Fruit fly (Drosophila melanogaster) whole organism, embryonic: ENCODE measurements around the gene cpb.

Experiments used
- Ada2b ChIP-seq: fragments of 200-800 bp; sonication (Bioruptor generic); IDR thresholded peaks from 2 replicates; pipeline ENCODE4 v1.3.6; 2022; ENCODE audit warnings: missing biosample characterization, missing genetic modification characterization
- CG12071 ChIP-seq: fragments of 200-800 bp; sonication (Bioruptor generic); optimal IDR thresholded peaks from 3 replicates; lab custom pipeline; 2018; ENCODE audit warnings: missing biosample characterization, mild to moderate bottlenecking, missing genetic modification characterization
- CG12155 ChIP-seq: fragments of 200-800 bp; sonication (Bioruptor generic); optimal IDR thresholded peaks from 3 replicates; lab custom pipeline; 2016; ENCODE audit warnings: missing biosample characterization, missing genetic modification characterization
- CG12299 ChIP-seq: fragments of 200-800 bp; sonication (Bioruptor generic); optimal IDR thresholded peaks from 2 replicates; lab custom pipeline; 2018; ENCODE audit warnings: missing biosample characterization, mild to moderate bottlenecking, missing genetic modification characterization
- CG1233 ChIP-seq: fragments of 200-800 bp; sonication (Bioruptor generic); optimal IDR thresholded peaks from 4 replicates; lab custom pipeline; 2018; ENCODE audit warnings: missing biosample characterization, mild to moderate bottlenecking, missing genetic modification characterization
- CG12942 ChIP-seq: fragments of 200-800 bp; sonication (Bioruptor generic); optimal IDR thresholded peaks from 3 replicates; lab custom pipeline; 2016; ENCODE audit warnings: missing biosample characterization, missing genetic modification characterization
- CG13775 ChIP-seq: fragments of 200-800 bp; sonication (Bioruptor generic); optimal IDR thresholded peaks from 3 replicates; lab custom pipeline; 2017; ENCODE audit warnings: missing biosample characterization, mild to moderate bottlenecking, missing genetic modification characterization
- CG14050 ChIP-seq: fragments of 200-800 bp; sonication (Bioruptor generic); IDR thresholded peaks from 3 replicates; pipeline ENCODE4 v1.3.6; 2022; ENCODE audit warnings: missing biosample characterization, missing genetic modification characterization
- CG16813 ChIP-seq: fragments of 200-800 bp; sonication (Bioruptor generic); IDR thresholded peaks from 3 replicates; pipeline ENCODE4 v1.3.6; 2022; ENCODE audit warnings: missing biosample characterization, missing genetic modification characterization; ENCODE audit not compliant: partially characterized antibody
- CG1832 ChIP-seq: fragments of 200-800 bp; sonication (Bioruptor generic); optimal IDR thresholded peaks from 2 replicates; lab custom pipeline; 2017; ENCODE audit warnings: missing biosample characterization, mild to moderate bottlenecking, missing genetic modification characterization, inconsistent platforms
- CG18476 ChIP-seq: fragments of 200-800 bp; sonication (Bioruptor generic); optimal IDR thresholded peaks from 2 replicates; lab custom pipeline; 2016; ENCODE audit warnings: missing biosample characterization, mild to moderate bottlenecking, missing genetic modification characterization
- CG18599 ChIP-seq: fragments of 200-800 bp; sonication (Bioruptor generic); optimal IDR thresholded peaks from 3 replicates; lab custom pipeline; 2017; ENCODE audit warnings: missing biosample characterization, missing genetic modification characterization, mild to moderate bottlenecking, moderate library complexity, missing genetic modification reagents
- CG2199 ChIP-seq: fragments of 200-800 bp; sonication (Bioruptor generic); IDR thresholded peaks from 3 replicates; pipeline ENCODE4 v1.3.6; 2022; ENCODE audit warnings: missing biosample characterization, missing genetic modification characterization
- CG3838 ChIP-seq: fragments of 200-800 bp; sonication (Bioruptor generic); optimal IDR thresholded peaks from 3 replicates; lab custom pipeline; 2016; ENCODE audit warnings: missing biosample characterization, missing genetic modification characterization
- CG6854 ChIP-seq: fragments of 200-800 bp; sonication (Bioruptor generic); optimal IDR thresholded peaks from 3 replicates; lab custom pipeline; 2017; ENCODE audit warnings: missing biosample characterization, mild to moderate bottlenecking, missing genetic modification characterization
- Camta ChIP-seq: fragments of 200-800 bp; sonication (Bioruptor generic); optimal IDR thresholded peaks from 2 replicates; lab custom pipeline; 2016; ENCODE audit warnings: missing biosample characterization, missing genetic modification characterization
- CkIIα-i1 ChIP-seq: fragments of 200-800 bp; sonication (Bioruptor generic); IDR thresholded peaks from 2 replicates; pipeline ENCODE4 v1.3.6; 2022; ENCODE audit warnings: missing biosample characterization, missing genetic modification characterization
- Ets97D ChIP-seq: fragments of 200-800 bp; sonication (Bioruptor generic); optimal IDR thresholded peaks from 3 replicates; lab custom pipeline; 2016; ENCODE audit warnings: missing biosample characterization, missing genetic modification characterization
- Hmr ChIP-seq: fragments of 200-800 bp; sonication (Bioruptor generic); optimal IDR thresholded peaks from 3 replicates; lab custom pipeline; 2017; ENCODE audit warnings: mild to moderate bottlenecking, missing biosample characterization, missing genetic modification reagents, missing genetic modification characterization
- Hmx ChIP-seq: fragments of 200-800 bp; sonication (Bioruptor generic); optimal IDR thresholded peaks from 2 replicates; lab custom pipeline; 2016; ENCODE audit warnings: missing biosample characterization, missing genetic modification characterization
- Hr51 ChIP-seq, 2 experiments: fragments of 200-800 bp; sonication (Bioruptor generic); optimal IDR thresholded peaks; 2 replicates in 1 of 2; 3 replicates in 1 of 2; lab custom pipeline; 2016 to 2018; ENCODE audit warnings: missing biosample characterization in 2 of 2, missing genetic modification characterization in 2 of 2, mild to moderate bottlenecking in 1 of 2, moderate library complexity in 1 of 2
- Lpt ChIP-seq: fragments of >200 bp; optimal IDR thresholded peaks from 2 replicates; lab custom pipeline; 2018; ENCODE audit warnings: missing biosample characterization, missing genetic modification characterization
- MESR4 ChIP-seq: fragments of 200-800 bp; sonication (Bioruptor generic); optimal IDR thresholded peaks from 2 replicates; lab custom pipeline; 2018; ENCODE audit warnings: missing biosample characterization, mild to moderate bottlenecking, missing genetic modification characterization, moderate library complexity
- Max ChIP-seq: fragments of 200-800 bp; sonication (Bioruptor generic); optimal IDR thresholded peaks from 2 replicates; lab custom pipeline; 2016; ENCODE audit warnings: missing biosample characterization, mild to moderate bottlenecking, missing genetic modification characterization
- Med ChIP-seq: fragments of 200-800 bp; sonication (Bioruptor generic); peaks from one replicate; lab custom pipeline; 2016; ENCODE audit warnings: missing biosample characterization, missing genetic modification characterization, mild to moderate bottlenecking, inconsistent platforms, moderate library complexity
- NC2α ChIP-seq: fragments of 200-800 bp; sonication (Bioruptor generic); optimal IDR thresholded peaks from 2 replicates; lab custom pipeline; 2016; ENCODE audit warnings: missing biosample characterization, missing genetic modification characterization
- Nf-YC ChIP-seq: fragments of 200-800 bp; optimal IDR thresholded peaks from 3 replicates; lab custom pipeline; 2019; ENCODE audit warnings: missing biosample characterization, mild to moderate bottlenecking, missing genetic modification characterization, moderate library complexity
- NfI ChIP-seq: fragments of 200-800 bp; sonication (Bioruptor generic); optimal IDR thresholded peaks from 3 replicates; lab custom pipeline; 2018; ENCODE audit warnings: missing biosample characterization, mild to moderate bottlenecking, missing genetic modification characterization, moderate library complexity
- Side ChIP-seq: fragments of 200-800 bp; sonication (Bioruptor generic); optimal IDR thresholded peaks from 2 replicates; lab custom pipeline; 2016; ENCODE audit warnings: missing biosample characterization, missing genetic modification characterization
- Sin3A ChIP-seq: fragments of >200 bp; optimal IDR thresholded peaks from 2 replicates; lab custom pipeline; 2018
- YL-1 ChIP-seq: fragments of 200-800 bp; sonication (Bioruptor generic); optimal IDR thresholded peaks from 3 replicates; lab custom pipeline; 2017; ENCODE audit warnings: missing biosample characterization, mild to moderate bottlenecking, missing genetic modification characterization
- amos ChIP-seq: fragments of 200-800 bp; sonication (Bioruptor generic); IDR thresholded peaks from 2 replicates; pipeline ENCODE4 v1.3.6; 2022; ENCODE audit warnings: missing biosample characterization, missing genetic modification characterization; ENCODE audit not compliant: partially characterized antibody
- ash1 ChIP-seq: fragments of 200-800 bp; sonication (Bioruptor generic); optimal IDR thresholded peaks from 2 replicates; lab custom pipeline; 2018; ENCODE audit warnings: missing biosample characterization, mild to moderate bottlenecking, missing genetic modification characterization
- bigmax ChIP-seq: fragments of 200-800 bp; sonication (Bioruptor generic); optimal IDR thresholded peaks from 2 replicates; lab custom pipeline; 2018; ENCODE audit warnings: missing biosample characterization, mild to moderate bottlenecking, missing genetic modification characterization
- caup ChIP-seq: fragments of 200-800 bp; sonication (Bioruptor generic); optimal IDR thresholded peaks from 3 replicates; lab custom pipeline; 2017; ENCODE audit warnings: missing biosample characterization, mild to moderate bottlenecking, missing genetic modification characterization, moderate library complexity; ENCODE audit not compliant: severe bottlenecking
- crc ChIP-seq: fragments of 200-800 bp; sonication (Bioruptor generic); optimal IDR thresholded peaks from 2 replicates; lab custom pipeline; 2016; ENCODE audit warnings: missing biosample characterization, missing genetic modification characterization
- gfzf ChIP-seq: fragments of 200-800 bp; sonication (Bioruptor generic); optimal IDR thresholded peaks from 2 replicates; lab custom pipeline; 2016; ENCODE audit warnings: missing biosample characterization, mild to moderate bottlenecking, missing genetic modification characterization, moderate library complexity
- gro ChIP-seq: fragments of 200-800 bp; sonication (Bioruptor generic); optimal IDR thresholded peaks from 2 replicates; lab custom pipeline; 2016; ENCODE audit warnings: missing biosample characterization, missing genetic modification characterization
- jigr1 ChIP-seq: fragments of 200-800 bp; sonication (Bioruptor generic); IDR thresholded peaks from 3 replicates; pipeline ENCODE4 v1.3.6; 2022; ENCODE audit warnings: missing biosample characterization, missing genetic modification characterization
- lab ChIP-seq: fragments of 200-800 bp; sonication (Bioruptor generic); optimal IDR thresholded peaks from 3 replicates; lab custom pipeline; 2017; ENCODE audit warnings: missing biosample characterization, missing genetic modification characterization, mild to moderate bottlenecking, moderate library complexity, missing genetic modification reagents
- mld ChIP-seq: fragments of 200-800 bp; sonication (Bioruptor generic); IDR thresholded peaks from 3 replicates; pipeline ENCODE4 v1.3.6; 2022; ENCODE audit warnings: missing biosample characterization, missing genetic modification characterization; ENCODE audit not compliant: partially characterized antibody
- nerfin-1 ChIP-seq: fragments of 200-800 bp; sonication (Bioruptor generic); optimal IDR thresholded peaks from 3 replicates; lab custom pipeline; 2019; ENCODE audit warnings: missing biosample characterization, mild to moderate bottlenecking, missing genetic modification characterization, moderate library complexity
- p53 ChIP-seq: fragments of 200-800 bp; sonication (Bioruptor generic); optimal IDR thresholded peaks from 2 replicates; lab custom pipeline; 2016; ENCODE audit warnings: missing biosample characterization, missing genetic modification characterization
- phol ChIP-seq: fragments of 200-800 bp; sonication (Bioruptor generic); optimal IDR thresholded peaks from 3 replicates; lab custom pipeline; 2018; ENCODE audit warnings: missing biosample characterization, mild to moderate bottlenecking, missing genetic modification characterization, moderate library complexity
- ro ChIP-seq: fragments of 200-800 bp; sonication (Bioruptor generic); IDR thresholded peaks from 2 replicates; pipeline ENCODE4 v1.3.6; 2022; ENCODE audit warnings: missing biosample characterization, missing genetic modification characterization
- sc ChIP-seq, 3 experiments: fragments of >200 bp in 2 of 3; fragments of 200-800 bp in 1 of 3; sonication (Bioruptor generic) in 1 of 3; optimal IDR thresholded peaks; 2 replicates in 2 of 3; 3 replicates in 1 of 3; lab custom pipeline; 2017; ENCODE audit warnings: mild to moderate bottlenecking in 1 of 3, missing biosample characterization in 1 of 3, missing genetic modification characterization in 1 of 3, missing genetic modification reagents in 1 of 3
- sna ChIP-seq: fragments of 200-800 bp; sonication (Bioruptor generic); IDR thresholded peaks from 2 replicates; pipeline ENCODE4 v1.3.6; 2022; ENCODE audit warnings: missing biosample characterization, missing genetic modification characterization; ENCODE audit not compliant: partially characterized antibody
- vfl ChIP-seq: fragments of 200-800 bp; sonication (Bioruptor generic); optimal IDR thresholded peaks from 2 replicates; lab custom pipeline; 2016; ENCODE audit warnings: missing biosample characterization, missing genetic modification characterization
- zen ChIP-seq: fragments of 200-800 bp; sonication (Bioruptor generic); optimal IDR thresholded peaks from 3 replicates; lab custom pipeline; 2018; ENCODE audit warnings: missing biosample characterization, mild to moderate bottlenecking, missing genetic modification characterization, moderate library complexity

The cpb gene

dm6 chr2L:1723937-1724591 lies 19.4 kb downstream of the cpb start, which contains the start of gene Rim2 (continued):
- TF ChIP-seq mld (GFP tag; lab: Robert Waterston, UW), result no peak
- TF ChIP-seq CkIIα-i1, result no peak
- peak; percentile 100 for TF ChIP-seq gfzf
- no peak for TF ChIP-seq zen
- peak; percentile 89 for TF ChIP-seq Med (GFP tag; lab: Kevin White, UChicago)
- no peak for TF ChIP-seq NC2α (GFP tag; lab: Kevin White, UChicago)
- TF ChIP-seq caup (GFP tag; lab: Kevin White, UChicago), result peak; percentile 4
- TF ChIP-seq bigmax, result peak; percentile 33
- peak; percentile 86 for TF ChIP-seq phol (tag; lab: Kevin White, UChicago)
- TF ChIP-seq p53, result peak; percentile 35
- no peak for TF ChIP-seq ro
- TF ChIP-seq CG1233 (GFP tag; lab: Kevin White, UChicago), result no peak
- TF ChIP-seq CG12071 (GFP tag; lab: Kevin White, UChicago), result no peak
- TF ChIP-seq CG14050 (GFP tag; lab: Robert Waterston, UW), result no peak
- peak; percentile 38 for TF ChIP-seq Sin3A (lab: Kevin White, UChicago)
- TF ChIP-seq gro (GFP tag; lab: Kevin White, UChicago), result peak; percentile 49
- peak; percentile 78 for TF ChIP-seq MESR4 (GFP tag; lab: Kevin White, UChicago)
- no peak for TF ChIP-seq Max (GFP tag; lab: Kevin White, UChicago)
- peak; percentile 57; the same call in 1 of the 2 replicates for TF ChIP-seq sna (GFP tag; lab: Robert Waterston, UW)
- no peak for TF ChIP-seq Ada2b (GFP tag; lab: Robert Waterston, UW)
- no peak for TF ChIP-seq Hr51 (GFP tag; optimal IDR thresholded peaks at IDR 0.05; lab: Kevin White, UChicago)
- TF ChIP-seq Camta (GFP tag; lab: Kevin White, UChicago), result no peak
- peak; percentile 26 for TF ChIP-seq CG12299 (tag; lab: Kevin White, UChicago)
- TF ChIP-seq CG12155, result no peak
- TF ChIP-seq sc (optimal IDR thresholded peaks at IDR 0.05; lab: Kevin White, UChicago), result no peak
- TF ChIP-seq sc (GFP tag; optimal IDR thresholded peaks at IDR 0.05; lab: Kevin White, UChicago), result no peak
- no peak for TF ChIP-seq NfI (GFP tag; lab: Kevin White, UChicago)
- peak; percentile 35 for TF ChIP-seq YL-1 (GFP tag; lab: Kevin White, UChicago)
- TF ChIP-seq Hmx, result no peak
- no peak for TF ChIP-seq CG2199 (GFP tag; lab: Robert Waterston, UW)
- TF ChIP-seq Ets97D (GFP tag; lab: Kevin White, UChicago), result peak; percentile 84
- peak; percentile 51; the same call in 1 of the 2 replicates for TF ChIP-seq amos (GFP tag; lab: Robert Waterston, UW)
- TF ChIP-seq CG18476, result no peak
- TF ChIP-seq Nf-YC (tag; lab: Kevin White, UChicago), result peak; percentile 33
- TF ChIP-seq CG16813 (GFP tag; lab: Robert Waterston, UW), result no peak
- no peak for TF ChIP-seq CG3838 (GFP tag; lab: Kevin White, UChicago)
- TF ChIP-seq CG13775, result no peak
- TF ChIP-seq CG1832 (GFP tag; lab: Kevin White, UChicago), result no peak
- no peak for TF ChIP-seq Lpt (GFP tag; lab: Kevin White, UChicago)
- peak; percentile 1 for TF ChIP-seq nerfin-1
- TF ChIP-seq CG6854 (GFP tag; lab: Kevin White, UChicago), result no peak
- TF ChIP-seq vfl (GFP tag; lab: Kevin White, UChicago), result peak; percentile 25
- TF ChIP-seq crc (GFP tag; lab: Kevin White, UChicago), result no peak
- TF ChIP-seq Side, result no peak
- TF ChIP-seq CG18599 (GFP tag; lab: Kevin White, UChicago), result peak; percentile 18
- TF ChIP-seq ash1 (GFP tag; lab: Kevin White, UChicago), result no peak
- TF ChIP-seq Hmr (GFP tag; lab: Kevin White, UChicago), result peak; percentile 78
- no peak for TF ChIP-seq CG12942 (GFP tag; lab: Kevin White, UChicago)
- no peak for TF ChIP-seq jigr1 (GFP tag; lab: Robert Waterston, UW)
- TF ChIP-seq lab (GFP tag; lab: Kevin White, UChicago), result peak; percentile 16
